Worm (Caenorhabditis elegans) whole organism, L4 larva: ENCODE data around the gene acl-7.

Source experiments
- D1046.2 ChIP-seq: fragments of 200-800 bp; sonication (Bioruptor generic); IDR thresholded peaks from 2 replicates; pipeline ENCODE4 v1.3.6; 2022; ENCODE audit warnings: missing genetic modification characterization, missing compliant biosample characterization
- F26F4.8 ChIP-seq: fragments of 200-800 bp; sonication (Bioruptor generic); conservative IDR thresholded peaks from 2 replicates; pipeline ENCODE4 v1.3.6; 2022; ENCODE audit warnings: missing genetic modification characterization, missing compliant biosample characterization
- F37D6.2 ChIP-seq: sonication (generic microtip); optimal IDR thresholded peaks from 2 replicates; lab custom pipeline; 2016; ENCODE audit warnings: mild to moderate bottlenecking, missing genetic modification characterization, missing compliant biosample characterization
- F44E2.7 ChIP-seq: fragments of 200-800 bp; sonication (Bioruptor generic); IDR thresholded peaks from 2 replicates; pipeline ENCODE4 v2.1.2; 2022; ENCODE audit warnings: missing genetic modification characterization, missing compliant biosample characterization
- F49E8.2 ChIP-seq: sonication (generic microtip); optimal IDR thresholded peaks from 2 replicates; lab custom pipeline; 2016; ENCODE audit warnings: missing compliant biosample characterization, mild to moderate bottlenecking, missing genetic modification characterization, borderline replicate concordance
- R02D3.7 ChIP-seq: fragments of 150-350 bp; sonication (generic microtip); optimal IDR thresholded peaks from 3 replicates; lab custom pipeline; 2014; ENCODE audit warnings: missing biosample characterization, missing genetic modification characterization
- T26A8.4 ChIP-seq: fragments of 200-800 bp; sonication (Bioruptor generic); IDR thresholded peaks from 2 replicates; pipeline ENCODE4 v1.3.6; 2022; ENCODE audit warnings: missing genetic modification characterization, missing compliant biosample characterization
- Y48G9A.11 ChIP-seq: fragments of 200-800 bp; sonication (Bioruptor generic); IDR thresholded peaks from 2 replicates; pipeline ENCODE4 v1.3.6; 2022; ENCODE audit warnings: missing genetic modification reagents, missing genetic modification characterization, missing compliant biosample characterization
- Y5F2A.4 ChIP-seq: fragments of 200-800 bp; sonication (Bioruptor generic); optimal IDR thresholded peaks from 2 replicates; lab custom pipeline; 2018; ENCODE audit warnings: mild to moderate bottlenecking, missing genetic modification characterization, missing compliant biosample characterization
- ZK546.5 ChIP-seq, 2 experiments: sonication (generic microtip); optimal IDR thresholded peaks; 2 replicates each; lab custom pipeline; 2017; ENCODE audit warnings: missing biosample characterization in 2 of 2, missing genetic modification characterization in 2 of 2
- aha-1 ChIP-seq: fragments of 150-350 bp; peaks from one replicate; lab custom pipeline; 2014; ENCODE audit warnings: missing biosample characterization, missing genetic modification characterization
- arid-1 ChIP-seq: fragments of 200-800 bp; sonication (Bioruptor generic); conservative IDR thresholded peaks from 2 replicates; pipeline ENCODE4 v1.3.6; 2022; ENCODE audit warnings: missing genetic modification reagents, missing genetic modification characterization, missing compliant biosample characterization
- attf-4 ChIP-seq: sonication (generic microtip); optimal IDR thresholded peaks from 3 replicates; lab custom pipeline; 2017; ENCODE audit warnings: missing biosample characterization, missing genetic modification characterization
- ceh-20 ChIP-seq: fragments of 200-800 bp; sonication (Bioruptor generic); IDR thresholded peaks from 2 replicates; pipeline ENCODE4 v1.3.6; 2022; ENCODE audit warnings: missing genetic modification reagents, missing genetic modification characterization, missing compliant biosample characterization
- ceh-62 ChIP-seq: sonication (generic microtip); optimal IDR thresholded peaks from 2 replicates; lab custom pipeline; 2017; ENCODE audit warnings: missing biosample characterization, missing genetic modification characterization
- ces-1 ChIP-seq: fragments of 150-350 bp; sonication (generic microtip); optimal IDR thresholded peaks from 4 replicates; lab custom pipeline; 2014; ENCODE audit warnings: missing biosample characterization, missing genetic modification reagents, missing genetic modification characterization
- daf-12 ChIP-seq: fragments of 150-350 bp; optimal IDR thresholded peaks from 2 replicates; lab custom pipeline; 2014; ENCODE audit warnings: missing biosample characterization, missing genetic modification reagents, missing genetic modification characterization
- daf-16 ChIP-seq, 3 experiments: sonication (generic microtip); optimal IDR thresholded peaks; 2 replicates each; lab custom pipeline; 2016 to 2017; ENCODE audit warnings: missing genetic modification characterization in 3 of 3, missing genetic modification reagents in 3 of 3, mild to moderate bottlenecking in 2 of 3, missing compliant biosample characterization in 2 of 3, missing biosample characterization in 1 of 3, moderate library complexity in 1 of 3
- dmd-6 ChIP-seq: fragments of 200-800 bp; sonication (Bioruptor generic); IDR thresholded peaks from 2 replicates; pipeline ENCODE4 v1.3.6; 2022; ENCODE audit warnings: missing genetic modification reagents, missing genetic modification characterization, missing compliant biosample characterization
- dmd-8 ChIP-seq: fragments of 200-800 bp; sonication (Bioruptor generic); IDR thresholded peaks from 2 replicates; pipeline ENCODE4 v1.3.6; 2022; ENCODE audit warnings: missing genetic modification characterization, missing compliant biosample characterization
- dve-1 ChIP-seq: sonication (generic microtip); optimal IDR thresholded peaks from 2 replicates; lab custom pipeline; 2017; ENCODE audit warnings: antibody characterized with exemption, mild to moderate bottlenecking, missing genetic modification characterization, missing compliant biosample characterization; ENCODE audit not compliant: insufficient read depth
- egl-43 ChIP-seq: fragments of 200-800 bp; sonication (Bioruptor generic); IDR thresholded peaks from 2 replicates; pipeline ENCODE4 v1.3.6; 2022; ENCODE audit warnings: missing genetic modification reagents, missing genetic modification characterization, missing compliant biosample characterization
- hif-1 ChIP-seq, 2 experiments: sonication (generic microtip); optimal IDR thresholded peaks; 2 replicates each; lab custom pipeline; 2016 to 2017; ENCODE audit warnings: missing compliant biosample characterization in 2 of 2, missing genetic modification characterization in 2 of 2, missing genetic modification reagents in 2 of 2, missing genotype in 2 of 2, mild to moderate bottlenecking in 1 of 2
- hlh-11 ChIP-seq: fragments of 200-800 bp; sonication (Bioruptor generic); optimal IDR thresholded peaks from 2 replicates; lab custom pipeline; 2018; ENCODE audit warnings: mild to moderate bottlenecking, missing genetic modification characterization, missing compliant biosample characterization
- hlh-30 ChIP-seq: sonication (generic microtip); optimal IDR thresholded peaks from 2 replicates; lab custom pipeline; 2017; ENCODE audit warnings: antibody characterized with exemption, mild to moderate bottlenecking, missing genetic modification characterization, missing compliant biosample characterization; ENCODE audit not compliant: insufficient read depth
- lim-7 ChIP-seq: fragments of 200-800 bp; sonication (Bioruptor generic); IDR thresholded peaks from 2 replicates; pipeline ENCODE4 v1.3.6; 2022; ENCODE audit warnings: missing genetic modification characterization, missing compliant biosample characterization
- lsy-2 ChIP-seq, 2 experiments: fragments of 150-350 bp in 1 of 2; sonication (generic microtip) in 1 of 2; optimal IDR thresholded peaks; 2 replicates each; lab custom pipeline; 2014 to 2017; ENCODE audit warnings: missing biosample characterization in 2 of 2, missing genetic modification characterization in 2 of 2
- mdt-29 ChIP-seq: fragments of 200-800 bp; sonication (Bioruptor generic); IDR thresholded peaks from 2 replicates; pipeline ENCODE4 v1.3.6; 2022; ENCODE audit warnings: missing genetic modification reagents, missing genetic modification characterization, missing compliant biosample characterization
- mep-1 ChIP-seq: fragments of 150-350 bp; sonication (generic microtip); optimal IDR thresholded peaks from 3 replicates; lab custom pipeline; 2014; ENCODE audit warnings: missing biosample characterization, missing genetic modification characterization
- mes-2 ChIP-seq: sonication (generic microtip); optimal IDR thresholded peaks from 2 replicates; lab custom pipeline; 2016; ENCODE audit warnings: missing genotype, mild to moderate bottlenecking, missing genetic modification characterization, missing compliant biosample characterization; ENCODE audit not compliant: poor library complexity, severe bottlenecking
- mxl-2 ChIP-seq: fragments of 200-800 bp; sonication (Bioruptor generic); conservative IDR thresholded peaks from 2 replicates; pipeline ENCODE4 v1.3.6; 2022; ENCODE audit warnings: missing genetic modification reagents, missing genetic modification characterization, missing compliant biosample characterization
- nhr-102 ChIP-seq: sonication (generic microtip); optimal IDR thresholded peaks from 2 replicates; lab custom pipeline; 2016; ENCODE audit warnings: mild to moderate bottlenecking, missing genetic modification characterization, moderate library complexity, missing compliant biosample characterization
- nhr-11 ChIP-seq: fragments of 150-350 bp; optimal IDR thresholded peaks from 2 replicates; lab custom pipeline; 2014; ENCODE audit warnings: missing biosample characterization, missing genetic modification characterization
- nhr-237 ChIP-seq: sonication (generic microtip); optimal IDR thresholded peaks from 2 replicates; lab custom pipeline; 2017; ENCODE audit warnings: missing biosample characterization, missing genetic modification characterization
- nhr-48 ChIP-seq: sonication (generic microtip); optimal IDR thresholded peaks from 2 replicates; lab custom pipeline; 2016; ENCODE audit warnings: mild to moderate bottlenecking, missing genetic modification characterization, missing compliant biosample characterization
- pha-4 ChIP-seq, 2 experiments: fragments of 150-350 bp in 1 of 2; fragments of 200-800 bp in 1 of 2; sonication (Bioruptor generic) in 1 of 2; IDR thresholded peaks in 1 of 2; optimal IDR thresholded peaks in 1 of 2; 2 replicates each; pipeline versions ENCODE4 v1.3.6 to Lab custom; 2014 to 2022; ENCODE audit warnings: missing genetic modification characterization in 2 of 2, missing genetic modification reagents in 2 of 2, missing biosample characterization in 1 of 2, missing compliant biosample characterization in 1 of 2
- pqm-1 ChIP-seq: sonication (generic microtip); optimal IDR thresholded peaks from 2 replicates; lab custom pipeline; 2017; ENCODE audit warnings: missing biosample characterization, missing genetic modification characterization
- set-16 ChIP-seq: fragments of 200-800 bp; sonication (Bioruptor generic); IDR thresholded peaks from 2 replicates; pipeline ENCODE4 v1.3.6; 2022; ENCODE audit warnings: missing genetic modification reagents, missing genetic modification characterization, missing compliant biosample characterization
- snpc-1.2 ChIP-seq: fragments of 200-800 bp; sonication (Bioruptor generic); IDR thresholded peaks from 2 replicates; pipeline ENCODE4 v1.3.6; 2022; ENCODE audit warnings: missing genetic modification reagents, missing genetic modification characterization, missing compliant biosample characterization
- tra-1 ChIP-seq: fragments of 200-800 bp; sonication (Bioruptor generic); IDR thresholded peaks from 2 replicates; pipeline ENCODE4 v1.3.6; 2022; ENCODE audit warnings: missing genetic modification reagents, missing genetic modification characterization, missing compliant biosample characterization
- unc-39 ChIP-seq: sonication (generic microtip); optimal IDR thresholded peaks from 2 replicates; lab custom pipeline; 2017; ENCODE audit warnings: missing biosample characterization, missing genetic modification characterization
- unc-62 ChIP-seq, 3 experiments: fragments of 150-350 bp in 1 of 3; sonication (generic microtip); optimal IDR thresholded peaks in 2 of 3; peaks in 1 of 3; 1 replicate in 1 of 3; 2 replicates in 2 of 3; lab custom pipeline; 2014 to 2017; ENCODE audit warnings: missing biosample characterization in 3 of 3, missing genetic modification characterization in 3 of 3, missing genetic modification reagents in 3 of 3, missing genotype in 1 of 3
- zfp-2 ChIP-seq: sonication (generic microtip); optimal IDR thresholded peaks from 2 replicates; lab custom pipeline; 2016; ENCODE audit warnings: mild to moderate bottlenecking, missing genetic modification characterization, missing compliant biosample characterization
- zfp-3 ChIP-seq: fragments of 200-800 bp; sonication (Bioruptor generic); conservative IDR thresholded peaks from 2 replicates; pipeline ENCODE4 v1.3.6; 2022; ENCODE audit warnings: missing genetic modification reagents, missing genetic modification characterization, missing compliant biosample characterization

acl-7 gene

DNA sequence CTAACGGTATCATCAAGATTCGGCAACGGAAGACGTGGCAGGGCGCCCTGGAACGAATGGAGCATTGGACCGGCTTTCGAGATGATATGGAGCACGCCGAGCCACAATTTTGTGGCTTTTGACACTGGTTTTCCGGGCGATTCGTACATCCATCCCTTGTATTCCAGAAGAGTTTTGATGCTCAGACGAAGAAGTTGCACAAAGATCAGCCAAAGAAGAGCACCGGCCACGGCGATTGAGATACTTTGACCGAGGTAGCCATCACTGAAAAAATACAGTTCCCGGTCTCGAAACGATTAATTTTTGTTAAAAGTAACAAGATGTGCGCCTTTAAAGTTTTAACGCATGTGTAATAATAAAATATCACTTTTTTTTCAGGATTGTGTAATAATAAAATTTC lies 21.1 kb downstream of the acl-7 start (continued):
- TF ChIP-seq mep-1 (peak; percentile 29), daf-12 (tag; lab: Kevin White, UChicago) (no peak), snpc-1.2 (GFP tag; lab: Robert Waterston, UW) (peak; percentile 55; the same call in 1 of the 2 replicates), lim-7 (GFP tag; lab: Robert Waterston, UW) (peak; percentile 66), set-16 (GFP tag; lab: Robert Waterston, UW) (0 out of 2 replicates have a peak, but pooled peaks have one; percentile 11), hlh-11 (no peak), R02D3.7 (tag; lab: Kevin White, UChicago) (no peak), pqm-1 (tag; lab: Kevin White, UChicago) (no peak), Y5F2A.4 (GFP tag; lab: Kevin White, UChicago) (peak; percentile 18), unc-62 (GFP tag; optimal IDR thresholded peaks at IDR 0.05 in 1 of 2; lab: Kevin White, UChicago) (no peak), unc-62 (tag; optimal IDR thresholded peaks at IDR 0.05; lab: Kevin White, UChicago) (no peak), T26A8.4 (peak; percentile 71; the same call in 1 of the 2 replicates), dmd-6 (GFP tag; lab: Robert Waterston, UW) (no peak), zfp-3 (GFP tag; lab: Robert Waterston, UW) (peak; percentile 32; the same call in 1 of the 2 replicates), D1046.2 (GFP tag; lab: Robert Waterston, UW) (peak; percentile 49; the same call in 1 of the 2 replicates), F49E8.2 (tag; lab: Kevin White, UChicago) (no peak), Y48G9A.11 (peak; percentile 55), hlh-30 (no peak), F26F4.8 (GFP tag; lab: Robert Waterston, UW) (0 out of 2 replicates have a peak, but pooled peaks have one; percentile 23), dmd-8 (GFP tag; lab: Robert Waterston, UW) (no peak), F44E2.7 (GFP tag; lab: Robert Waterston, UW) (no peak), lsy-2 (tag; optimal IDR thresholded peaks at IDR 0.05; lab: Kevin White, UChicago) (no peak), attf-4 (tag; lab: Kevin White, UChicago) (no peak), arid-1 (GFP tag; lab: Robert Waterston, UW) (no peak), nhr-11 (tag; lab: Kevin White, UChicago) (no peak), aha-1 (tag; lab: Kevin White, UChicago) (peak; percentile 87)

DNA sequence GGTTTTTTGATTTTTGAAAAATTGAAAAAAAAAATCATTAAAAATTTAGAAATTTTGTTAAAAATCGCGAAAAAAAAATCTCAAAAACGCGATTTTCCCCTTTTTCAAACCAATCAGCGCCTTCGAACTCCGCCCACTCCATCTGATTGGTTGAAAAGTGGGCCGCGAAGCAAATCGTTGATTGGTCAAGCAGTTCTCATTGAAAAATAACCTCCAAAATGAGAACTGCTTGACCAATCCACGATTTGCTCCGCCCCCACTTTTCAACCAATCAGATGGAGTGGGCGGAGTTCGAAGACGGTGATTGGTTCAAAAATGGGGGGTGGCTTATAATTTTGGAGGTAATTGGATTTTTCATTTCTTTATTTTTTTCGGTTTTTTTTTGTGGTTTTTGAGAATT lies 25.9 kb downstream of the acl-7 start:
- TF ChIP-seq zfp-3 (GFP tag; lab: Robert Waterston, UW) (no peak), daf-16 (GFP tag; optimal IDR thresholded peaks at IDR 0.05; lab: Kevin White, UChicago) (no peak), daf-16 (tag; optimal IDR thresholded peaks at IDR 0.05; lab: Kevin White, UChicago) (no peak), unc-39 (no peak)

DNA sequence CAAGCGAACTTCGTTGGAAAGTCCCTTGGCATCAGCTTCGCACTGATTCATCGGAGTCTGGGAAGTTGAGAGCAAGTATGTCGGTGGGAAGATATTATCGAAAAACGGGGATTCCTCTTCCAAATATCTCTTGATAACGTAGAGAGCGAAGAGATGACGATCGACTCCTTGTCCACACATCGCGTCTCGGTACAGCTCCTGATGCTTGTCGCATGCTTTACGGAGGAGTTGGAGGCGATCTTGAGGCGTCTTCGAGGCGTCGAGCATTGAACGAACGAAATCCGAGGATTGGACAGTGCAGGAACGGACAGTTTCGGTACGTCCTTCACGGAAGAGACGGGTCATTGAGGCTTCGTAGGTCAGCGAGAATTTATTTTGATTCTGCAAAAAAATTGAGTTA lies 26.8 kb downstream of the acl-7 start:
- TF ChIP-seq hif-1 (tag; optimal IDR thresholded peaks at IDR 0.05; lab: Kevin White, UChicago): no peak
- peak; percentile 35; the same call in 1 of the 2 replicates for TF ChIP-seq T26A8.4
- TF ChIP-seq aha-1 (tag; lab: Kevin White, UChicago): peak; percentile 12
- peak; percentile 27; the same call in 1 of the 2 replicates for TF ChIP-seq egl-43 (GFP tag; lab: Robert Waterston, UW)

DNA sequence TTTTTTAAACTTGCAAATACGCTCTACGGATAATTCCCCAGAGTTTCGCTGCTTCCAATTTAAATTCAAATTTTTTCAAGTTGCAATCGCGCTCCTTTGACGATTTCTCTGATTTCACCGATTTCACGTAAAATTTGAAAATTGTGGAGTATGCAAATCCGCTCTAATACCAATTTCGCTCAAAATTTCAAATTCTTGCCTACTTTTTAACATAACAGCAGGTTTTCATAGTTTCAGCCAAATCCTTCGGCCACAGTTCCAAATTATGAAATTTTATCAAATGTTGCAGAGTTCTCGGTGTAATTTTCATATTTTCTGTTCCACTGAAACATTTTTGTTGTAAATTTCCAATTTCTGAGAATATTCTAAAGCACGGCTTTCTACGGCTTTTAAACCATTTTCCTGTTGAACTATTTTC lies 28.4 kb downstream of the acl-7 start, which contains the start of gene alkb-7:
TSS of gene alkb-7 (minus strand) at position 323 of the 418 bp plus-strand sequence.
- TF ChIP-seq mdt-29 (GFP tag; lab: Robert Waterston, UW): no peak
- no peak for TF ChIP-seq mxl-2 (GFP tag; lab: Robert Waterston, UW)
- TF ChIP-seq mes-2 (tag; lab: Kevin White, UChicago): no peak
- no peak for TF ChIP-seq ceh-62 (tag; lab: Kevin White, UChicago)
- TF ChIP-seq tra-1: no peak
- TF ChIP-seq nhr-237 (tag; lab: Kevin White, UChicago): no peak
- TF ChIP-seq zfp-2 (tag; lab: Kevin White, UChicago): no peak
- 0 out of 2 replicates have a peak, but pooled peaks have one; percentile 7 for TF ChIP-seq pha-4 (GFP tag; IDR thresholded peaks at IDR 0.05; lab: Robert Waterston, UW)
- TF ChIP-seq pha-4 (tag; optimal IDR thresholded peaks at IDR 0.05; lab: Kevin White, UChicago): no peak
- no peak for TF ChIP-seq ces-1 (GFP tag; lab: Kevin White, UChicago)
- TF ChIP-seq ceh-20 (GFP tag; lab: Robert Waterston, UW): no peak
- peak; percentile 41 for TF ChIP-seq dve-1 (tag; lab: Kevin White, UChicago)
- TF ChIP-seq hlh-30: no peak
- no peak for TF ChIP-seq R02D3.7 (tag; lab: Kevin White, UChicago)
- TF ChIP-seq nhr-102: peak; percentile 53
- TF ChIP-seq nhr-11 (tag; lab: Kevin White, UChicago): no peak
- no peak for TF ChIP-seq hif-1 (tag; optimal IDR thresholded peaks at IDR 0.05; lab: Kevin White, UChicago)
- peak; percentile 42 for TF ChIP-seq nhr-48 (tag; lab: Kevin White, UChicago)
- TF ChIP-seq ZK546.5 (tag; optimal IDR thresholded peaks at IDR 0.05; lab: Kevin White, UChicago): no peak
- TF ChIP-seq F37D6.2 (tag; lab: Kevin White, UChicago): no peak
